Fruit fly (Drosophila melanogaster) whole organism: ENCODE results near the gene CG13114.

Experiments
- CG8478 ChIP-seq: fragments of >200 bp; optimal IDR thresholded peaks from 2 replicates; lab custom pipeline; 2018; ENCODE audit warnings: inconsistent platforms
- Dll ChIP-seq: fragments of >200 bp; optimal IDR thresholded peaks from 2 replicates; lab custom pipeline; 2017
- EcR ChIP-seq, 2 experiments: fragments of >200 bp; optimal IDR thresholded peaks; 2 replicates each; lab custom pipeline; 2017; ENCODE audit warnings: missing biosample characterization in 2 of 2, missing genetic modification characterization in 2 of 2, missing genetic modification reagents in 2 of 2
- pan ChIP-seq: fragments of >200 bp; optimal IDR thresholded peaks from 2 replicates; lab custom pipeline; 2017
- psq ChIP-seq: fragments of >200 bp; optimal IDR thresholded peaks from 2 replicates; lab custom pipeline; 2017
- usp ChIP-seq: fragments of >200 bp; optimal IDR thresholded peaks from 2 replicates; lab custom pipeline; 2017; ENCODE audit warnings: missing biosample characterization, missing genetic modification characterization, mixed read lengths

Gene CG13114

DNA sequence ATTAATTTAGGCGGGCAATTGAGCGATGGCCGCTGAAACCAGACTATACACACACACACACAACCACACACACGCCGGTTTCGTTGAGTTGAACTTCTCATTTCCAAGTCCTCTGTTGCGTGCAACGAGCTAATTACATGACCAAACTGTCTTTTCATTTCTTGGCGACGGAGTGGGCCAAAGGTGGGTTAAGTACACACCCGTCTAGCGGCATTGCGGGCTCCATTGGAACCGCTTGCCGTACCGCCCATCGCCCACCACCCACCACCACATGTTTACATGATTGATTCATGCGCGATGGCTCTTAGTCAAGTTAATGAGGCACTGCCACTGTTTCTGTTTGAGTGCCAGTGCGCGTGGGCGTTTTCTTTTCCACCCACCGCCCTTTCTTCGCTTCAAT lies 35.2 kb upstream of the CG13114 start:
- TF ChIP-seq Dll (lab: Kevin White, UChicago) (no peak), usp (GFP tag; lab: Kevin White, UChicago) (no peak)

DNA sequence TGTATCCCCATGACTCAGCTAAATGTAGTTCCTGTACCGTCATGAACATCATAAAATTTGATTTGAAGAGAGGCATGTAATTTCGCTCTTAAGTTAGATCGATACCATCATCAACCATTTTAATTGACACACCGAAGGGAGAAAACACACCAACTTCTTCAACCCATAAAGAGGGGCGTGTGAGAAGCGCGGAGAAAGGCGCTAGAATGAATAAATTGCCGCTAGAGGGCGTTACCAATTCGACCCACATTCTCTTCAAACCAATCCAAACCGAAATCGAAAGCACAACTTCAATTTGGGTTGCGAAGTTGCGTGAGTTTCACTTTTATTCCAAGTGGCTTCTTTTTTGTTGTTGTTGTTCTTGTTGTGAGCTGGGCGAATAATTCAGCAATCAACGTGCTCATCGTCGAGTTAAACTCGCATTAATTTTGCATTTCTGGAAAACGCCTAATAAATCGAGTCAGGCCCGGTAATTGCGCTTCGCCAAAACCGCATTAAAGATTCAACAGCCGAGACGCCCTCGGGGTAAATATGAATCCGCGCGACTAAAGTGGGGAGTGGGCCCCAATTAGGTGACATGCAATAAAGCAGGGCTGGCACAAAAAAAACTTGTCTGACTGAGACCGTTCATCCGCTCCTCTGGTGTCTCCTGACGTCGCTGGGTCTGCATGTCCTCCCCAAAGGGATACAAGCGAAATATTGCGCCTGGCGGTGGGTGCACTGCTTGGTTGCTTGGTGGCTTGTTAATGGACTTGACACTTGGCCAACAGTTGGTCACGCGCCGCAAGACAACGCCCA lies 33.0 kb upstream of the CG13114 start:
- no peak for TF ChIP-seq pan (lab: Kevin White, UChicago)
- no peak for TF ChIP-seq EcR (GFP tag; optimal IDR thresholded peaks at IDR 0.05; lab: Kevin White, UChicago)
- no peak for TF ChIP-seq CG8478
- no peak for TF ChIP-seq usp (GFP tag; lab: Kevin White, UChicago)
- no peak for TF ChIP-seq Dll (lab: Kevin White, UChicago)
- no peak for TF ChIP-seq psq

- TF ChIP-seq Dll (lab: Kevin White, UChicago) = no peak
- TF ChIP-seq EcR (GFP tag; optimal IDR thresholded peaks at IDR 0.05; lab: Kevin White, UChicago) = no peak
- TF ChIP-seq pan (lab: Kevin White, UChicago) = no peak
- TF ChIP-seq usp (GFP tag; lab: Kevin White, UChicago) = no peak
- TF ChIP-seq psq = no peak
- no peak for TF ChIP-seq CG8478
These were observed 31.8 kb upstream of the CG13114 start for dm6 chr2L:9513771-9514170.

DNA sequence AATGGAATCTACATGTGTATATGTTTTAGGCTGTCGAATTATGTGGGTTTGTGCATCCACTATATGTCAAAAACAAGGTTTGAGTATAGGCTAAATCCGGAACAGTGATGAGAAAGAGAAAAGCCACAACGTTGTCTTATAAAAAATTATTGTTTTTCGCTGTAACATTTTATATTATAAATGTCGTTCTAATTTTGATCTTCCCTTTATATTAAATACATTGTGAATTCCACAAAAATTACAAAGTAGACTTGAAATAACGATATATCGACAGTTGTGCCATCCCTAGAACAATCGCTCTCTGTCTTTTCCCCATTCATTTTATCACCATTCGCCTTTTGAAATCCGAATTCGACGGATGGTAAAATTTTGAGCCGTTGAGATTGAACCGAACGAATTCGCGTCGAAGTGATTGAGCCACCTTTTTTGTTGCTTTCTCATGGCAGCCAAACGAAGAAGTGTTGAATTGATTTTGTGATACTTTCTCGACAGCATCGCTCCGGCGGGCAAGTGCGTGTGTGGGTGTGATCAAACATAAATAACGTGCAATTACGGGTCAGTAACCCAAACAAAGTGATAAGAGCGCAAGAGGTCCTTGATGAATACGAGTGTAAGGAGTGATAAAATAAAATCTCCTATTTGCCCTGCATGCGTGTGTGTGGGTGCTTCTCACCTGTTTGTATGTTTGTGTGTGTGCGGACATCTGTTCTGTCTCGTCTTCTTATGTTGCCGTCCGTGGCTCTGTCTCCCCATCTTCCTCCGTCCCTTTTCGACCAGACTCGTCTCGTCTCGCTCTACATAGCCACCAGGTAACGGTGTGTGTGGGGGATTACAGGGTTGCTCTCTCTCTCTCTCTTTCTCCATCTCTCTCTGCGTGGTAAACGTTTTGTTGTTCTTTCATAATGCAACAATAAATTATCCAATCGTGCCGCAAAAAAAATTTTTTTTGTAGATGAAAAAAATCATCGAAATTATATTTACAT lies 24.4 kb upstream of the CG13114 start, which contains the start of gene Oatp30B:
Gene Oatp30B, plus strand, starts transcription at position 325 of the 983 bp plus-strand sequence.
- TF ChIP-seq EcR (GFP tag; optimal IDR thresholded peaks at IDR 0.05; lab: Kevin White, UChicago) = peak; percentile 65 to 89
- TF ChIP-seq usp (GFP tag; lab: Kevin White, UChicago) = no peak
- TF ChIP-seq psq = no peak
- TF ChIP-seq CG8478 = no peak

DNA sequence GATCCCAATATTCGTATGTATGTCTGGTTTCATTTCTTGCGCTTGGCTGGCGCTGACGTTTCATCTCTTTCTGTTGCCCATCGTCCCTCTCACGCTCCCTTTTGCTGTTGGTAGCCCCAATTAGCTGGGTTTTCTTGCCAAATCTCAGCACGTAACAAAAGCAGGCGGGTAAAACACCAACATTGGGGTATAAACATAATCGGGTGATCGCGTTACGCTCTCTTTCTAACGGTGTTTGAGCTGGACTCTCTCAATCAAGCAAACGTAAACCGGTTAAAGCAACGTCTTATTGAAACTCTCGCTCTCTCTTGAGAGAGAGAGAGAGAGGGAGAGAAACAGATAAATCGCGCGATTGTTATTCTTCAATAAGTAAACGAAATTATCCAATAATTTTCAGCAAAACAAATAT lies 22.8 kb upstream of the CG13114 start:
- no peak for TF ChIP-seq CG8478
- no peak for TF ChIP-seq Dll (lab: Kevin White, UChicago)
- no peak for TF ChIP-seq pan (lab: Kevin White, UChicago)
- no peak for TF ChIP-seq usp (GFP tag; lab: Kevin White, UChicago)
- no peak for TF ChIP-seq psq
- TF ChIP-seq EcR (GFP tag; optimal IDR thresholded peaks at IDR 0.05; lab: Kevin White, UChicago) = no peak

- TF ChIP-seq EcR (GFP tag; optimal IDR thresholded peaks at IDR 0.05; lab: Kevin White, UChicago) = no peak
- TF ChIP-seq CG8478 = no peak
- no peak for TF ChIP-seq pan (lab: Kevin White, UChicago)
- no peak for TF ChIP-seq psq
- TF ChIP-seq Dll (lab: Kevin White, UChicago) = no peak
These were observed 20.7 kb upstream of the CG13114 start for dm6 chr2L:9524915-9525314.

DNA sequence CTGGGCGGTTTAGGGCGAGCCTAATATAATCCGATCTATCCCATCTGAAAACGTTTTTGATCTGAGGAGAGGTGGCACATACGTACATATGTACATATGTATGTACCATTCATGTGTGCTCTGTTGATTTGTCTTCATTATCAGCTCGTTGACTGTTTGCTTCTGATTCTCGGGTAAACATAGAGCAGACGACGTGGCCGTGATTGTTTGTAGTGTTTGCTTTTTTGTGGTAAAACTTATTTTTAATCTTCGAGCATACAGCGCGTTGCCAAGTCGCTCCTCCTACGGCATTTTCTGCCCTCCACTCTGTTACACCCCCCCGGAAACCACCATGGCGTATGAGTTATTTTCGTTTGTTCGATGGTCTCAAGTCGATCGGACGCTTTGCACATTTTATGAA lies 19.9 kb upstream of the CG13114 start:
- TF ChIP-seq usp (GFP tag; lab: Kevin White, UChicago) (no peak), Dll (lab: Kevin White, UChicago) (no peak), CG8478 (no peak), pan (lab: Kevin White, UChicago) (no peak), EcR (GFP tag; optimal IDR thresholded peaks at IDR 0.05; lab: Kevin White, UChicago) (no peak), psq (no peak)

DNA sequence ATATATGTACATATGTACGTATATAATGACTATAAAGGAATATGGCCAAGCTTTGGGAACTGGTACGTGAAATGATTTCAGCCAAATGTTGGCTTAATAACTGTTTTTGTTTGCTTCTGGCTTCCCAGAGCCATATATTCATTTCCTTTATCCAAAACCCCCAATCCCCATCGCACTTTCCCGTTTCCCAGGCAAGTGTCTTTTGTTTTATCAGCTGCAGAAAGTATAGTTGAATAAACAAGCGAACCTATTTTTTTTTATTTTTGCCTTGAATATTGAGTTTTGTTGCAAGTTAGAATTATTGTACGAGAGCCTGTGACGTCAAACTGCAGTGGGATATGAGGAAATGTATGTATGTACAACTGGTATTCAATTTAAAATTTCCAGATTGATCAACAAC lies 19.1 kb upstream of the CG13114 start:
- TF ChIP-seq EcR (GFP tag; optimal IDR thresholded peaks at IDR 0.05; lab: Kevin White, UChicago) = no peak
- TF ChIP-seq pan (lab: Kevin White, UChicago) = peak; percentile 23

dm6 chr2L:9528215-9528614 lies 17.4 kb upstream of the CG13114 start, which contains the start of gene CG31883:
TSS of gene CG31883 (plus strand) at chr2L:9528515.
- TF ChIP-seq usp (GFP tag; lab: Kevin White, UChicago) (no peak), Dll (lab: Kevin White, UChicago) (no peak), pan (lab: Kevin White, UChicago) (no peak), psq (no peak), CG8478 (no peak), EcR (GFP tag; optimal IDR thresholded peaks at IDR 0.05; lab: Kevin White, UChicago) (no peak)

- no peak for TF ChIP-seq Dll (lab: Kevin White, UChicago)
- TF ChIP-seq CG8478 = no peak
These were observed 15.7 kb upstream of the CG13114 start for dm6 chr2L:9529858-9530378.

dm6 chr2L:9539988-9540573 lies 5.5 kb upstream of the CG13114 start, which contains the start of gene CG17855:
TSS of gene CG17855 (plus strand) at chr2L:9540523.
- TF ChIP-seq usp (GFP tag; lab: Kevin White, UChicago) = no peak
- no peak for TF ChIP-seq CG8478
- no peak for TF ChIP-seq Dll (lab: Kevin White, UChicago)
- TF ChIP-seq pan (lab: Kevin White, UChicago) = no peak
- no peak for TF ChIP-seq psq
- TF ChIP-seq EcR (GFP tag; optimal IDR thresholded peaks at IDR 0.05; lab: Kevin White, UChicago) = no peak

DNA sequence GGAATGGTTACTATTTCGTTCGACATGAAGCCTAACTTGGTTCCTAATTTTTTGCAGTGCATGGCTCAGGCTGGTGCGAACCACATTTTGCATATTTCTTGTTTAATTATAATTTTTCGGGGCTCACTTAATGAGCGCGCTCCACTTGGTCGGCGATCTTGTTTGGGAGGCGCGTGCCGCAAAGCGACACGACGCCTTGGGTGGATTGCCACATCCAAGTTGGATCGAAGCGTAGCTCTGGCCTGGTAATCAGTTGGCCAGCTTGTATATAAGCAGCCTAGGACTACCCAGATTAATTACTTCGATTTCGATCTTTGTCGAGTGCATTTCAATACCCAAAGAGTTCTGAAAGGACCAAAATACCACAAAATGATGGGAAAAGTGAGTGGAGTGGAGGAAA lies 3.0 kb upstream of the CG13114 start, which contains the start of gene Cpr30B:
Gene Cpr30B, plus strand, starts transcription at position 301 of the 400 bp plus-strand sequence.
- TF ChIP-seq EcR (GFP tag; optimal IDR thresholded peaks at IDR 0.05; lab: Kevin White, UChicago) (no peak), psq (no peak), Dll (lab: Kevin White, UChicago) (no peak), usp (GFP tag; lab: Kevin White, UChicago) (no peak), pan (lab: Kevin White, UChicago) (no peak), CG8478 (no peak)
